Worm (Caenorhabditis elegans) whole organism, mixed stage, embryonic: ENCODE data around the gene asp-12.

ENCODE experiments used
- ceh-39 ChIP-seq: fragments of 150-350 bp; optimal IDR thresholded peaks from 2 replicates; lab custom pipeline; 2014; ENCODE audit warnings: missing biosample characterization, missing genetic modification characterization
- ces-1 ChIP-seq: fragments of 150-350 bp; optimal IDR thresholded peaks from 2 replicates; lab custom pipeline; 2014; ENCODE audit warnings: missing biosample characterization, missing genetic modification reagents, missing genetic modification characterization
- cnd-1 ChIP-seq: fragments of 200-800 bp; sonication (Bioruptor generic); optimal IDR thresholded peaks from 2 replicates; lab custom pipeline; 2018; ENCODE audit warnings: mild to moderate bottlenecking, missing genetic modification characterization, missing compliant biosample characterization
- flh-1 ChIP-seq: fragments of 200-800 bp; sonication (Bioruptor generic); optimal IDR thresholded peaks from 2 replicates; lab custom pipeline; 2018; ENCODE audit warnings: mild to moderate bottlenecking, missing genetic modification characterization, moderate library complexity, missing compliant biosample characterization
- lsy-2 ChIP-seq: fragments of 150-350 bp; optimal IDR thresholded peaks from 2 replicates; lab custom pipeline; 2014; ENCODE audit warnings: missing biosample characterization, missing genetic modification characterization
- nhr-28 ChIP-seq: fragments of 150-350 bp; optimal IDR thresholded peaks from 2 replicates; lab custom pipeline; 2014; ENCODE audit warnings: missing biosample characterization, missing genetic modification characterization
- nhr-76 ChIP-seq: sonication (generic microtip); optimal IDR thresholded peaks from 2 replicates; lab custom pipeline; 2017; ENCODE audit warnings: missing biosample characterization, missing genetic modification characterization
- snpc-4 ChIP-seq: fragments of 150-350 bp; optimal IDR thresholded peaks from 2 replicates; lab custom pipeline; 2014; ENCODE audit warnings: missing biosample characterization, missing genetic modification characterization
- ztf-11 ChIP-seq: fragments of 150-350 bp; optimal IDR thresholded peaks from 2 replicates; lab custom pipeline; 2014; ENCODE audit warnings: missing biosample characterization, missing genetic modification characterization

DNA sequence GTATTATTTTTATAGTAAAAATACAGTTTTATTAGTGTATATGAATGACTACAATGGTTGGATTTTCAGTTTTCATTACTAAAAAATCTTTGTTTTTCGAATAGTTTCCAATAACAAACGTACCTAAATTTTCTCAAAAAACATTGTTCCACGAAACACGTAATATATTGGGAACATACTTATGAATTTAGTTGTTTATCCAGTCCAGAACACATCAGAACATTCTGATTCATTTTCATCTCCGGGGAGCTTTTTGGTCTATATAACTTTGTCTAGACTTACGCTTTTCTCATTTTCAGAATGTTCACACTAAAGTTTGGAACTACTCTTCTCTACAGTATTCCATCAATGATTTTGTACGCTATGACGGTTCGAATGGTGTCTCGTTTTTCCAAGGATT is 22.8 kb downstream of the asp-12 start, which contains the start of gene srg-33:
- no peak for TF ChIP-seq cnd-1 (tag; lab: Kevin White, UChicago)
- TF ChIP-seq ces-1 (GFP tag; lab: Kevin White, UChicago): no peak
- no peak for TF ChIP-seq ztf-11
- no peak for TF ChIP-seq nhr-28 (tag; lab: Kevin White, UChicago)
- no peak for TF ChIP-seq flh-1 (GFP tag; lab: Kevin White, UChicago)
- no peak for TF ChIP-seq lsy-2
- no peak for TF ChIP-seq snpc-4 (tag; lab: Kevin White, UChicago)
- TF ChIP-seq ceh-39 (tag; lab: Kevin White, UChicago): no peak
- TF ChIP-seq nhr-76 (tag; lab: Kevin White, UChicago): no peak
